Fruit fly (Drosophila melanogaster) whole organism, pupa: ENCODE results near the gene Ski6.
"Not testable (repeated sequence)": the region's sequence is repeated elsewhere in the genome, so short reads cannot be mapped to it uniquely, and the experiment has no call there.

Source experiments
- CG10348 ChIP-seq: fragments of 200-800 bp; sonication (Bioruptor generic); IDR thresholded peaks from 2 replicates; pipeline ENCODE4 v1.3.6; 2022; ENCODE audit warnings: missing biosample characterization, missing genetic modification characterization
- CG12605 ChIP-seq: fragments of 200-800 bp; sonication (Bioruptor generic); IDR thresholded peaks from 2 replicates; pipeline ENCODE4 v1.3.6; 2022; ENCODE audit warnings: missing biosample characterization, missing genetic modification characterization
- CG13204 ChIP-seq: fragments of 200-800 bp; sonication (Bioruptor generic); optimal IDR thresholded peaks from 2 replicates; lab custom pipeline; 2018; ENCODE audit warnings: missing biosample characterization, mild to moderate bottlenecking, missing genetic modification characterization, moderate library complexity
- CG14655 ChIP-seq: fragments of 200-800 bp; sonication (Bioruptor generic); optimal IDR thresholded peaks from 3 replicates; lab custom pipeline; 2017; ENCODE audit warnings: mild to moderate bottlenecking, missing biosample characterization, missing genetic modification reagents, missing genetic modification characterization
- CG15710 ChIP-seq: fragments of 200-800 bp; sonication (Bioruptor generic); optimal IDR thresholded peaks from 2 replicates; lab custom pipeline; 2018; ENCODE audit warnings: missing biosample characterization, mild to moderate bottlenecking, missing genetic modification characterization, moderate library complexity
- CG17806 ChIP-seq: fragments of 200-800 bp; sonication (Bioruptor generic); optimal IDR thresholded peaks from 2 replicates; lab custom pipeline; 2018; ENCODE audit warnings: missing biosample characterization, mild to moderate bottlenecking, missing genetic modification characterization, moderate library complexity
- CG32121 ChIP-seq: fragments of 200-800 bp; sonication (Bioruptor generic); IDR thresholded peaks from 2 replicates; pipeline ENCODE4 v1.3.6; 2022; ENCODE audit warnings: missing biosample characterization, missing genetic modification characterization
- CG34367 ChIP-seq: fragments of 200-800 bp; sonication (Bioruptor generic); optimal IDR thresholded peaks from 2 replicates; lab custom pipeline; 2018; ENCODE audit warnings: missing biosample characterization, mild to moderate bottlenecking, missing genetic modification characterization
- CG4496 ChIP-seq: fragments of 200-800 bp; sonication (Bioruptor generic); IDR thresholded peaks from 3 replicates; pipeline ENCODE4 v1.3.6; 2022; ENCODE audit warnings: missing biosample characterization, missing genetic modification characterization
- CG8159 ChIP-seq: fragments of 200-800 bp; sonication (Bioruptor generic); optimal IDR thresholded peaks from 3 replicates; lab custom pipeline; 2018; ENCODE audit warnings: missing biosample characterization, mild to moderate bottlenecking, missing genetic modification characterization, moderate library complexity
- CG8301 ChIP-seq: fragments of 200-800 bp; sonication (Bioruptor generic); optimal IDR thresholded peaks from 2 replicates; lab custom pipeline; 2018; ENCODE audit warnings: missing biosample characterization, mild to moderate bottlenecking, missing genetic modification characterization
- CG9948 ChIP-seq: fragments of 200-800 bp; sonication (Bioruptor generic); optimal IDR thresholded peaks from 2 replicates; lab custom pipeline; 2018; ENCODE audit warnings: missing biosample characterization, mild to moderate bottlenecking, missing genetic modification characterization, moderate library complexity
- D1 ChIP-seq: fragments of 200-800 bp; sonication (Bioruptor generic); optimal IDR thresholded peaks from 2 replicates; lab custom pipeline; 2018; ENCODE audit warnings: missing biosample characterization, mild to moderate bottlenecking, missing genetic modification characterization, moderate library complexity
- EcR ChIP-seq: fragments of 200-800 bp; sonication (Bioruptor generic); optimal IDR thresholded peaks from 3 replicates; lab custom pipeline; 2019; ENCODE audit warnings: missing biosample characterization, missing genetic modification characterization, mild to moderate bottlenecking, moderate library complexity, missing genetic modification reagents
- Ets98B ChIP-seq: fragments of 200-800 bp; sonication (Bioruptor generic); IDR thresholded peaks from 2 replicates; pipeline ENCODE4 v1.3.6; 2022; ENCODE audit warnings: missing biosample characterization, missing genetic modification characterization
- Pif1A ChIP-seq: fragments of 200-800 bp; sonication (Bioruptor generic); optimal IDR thresholded peaks from 3 replicates; lab custom pipeline; 2016; ENCODE audit warnings: missing biosample characterization, missing genetic modification characterization
- Pif1B ChIP-seq: fragments of 200-800 bp; sonication (Bioruptor generic); optimal IDR thresholded peaks from 3 replicates; lab custom pipeline; 2016; ENCODE audit warnings: missing biosample characterization, missing genetic modification characterization
- Snoo ChIP-seq: fragments of 200-800 bp; sonication (Bioruptor generic); optimal IDR thresholded peaks from 3 replicates; lab custom pipeline; 2017; ENCODE audit warnings: missing biosample characterization, mild to moderate bottlenecking, missing genetic modification characterization, inconsistent platforms
- fd96Ca ChIP-seq: fragments of 200-800 bp; sonication (Bioruptor generic); IDR thresholded peaks from 3 replicates; pipeline ENCODE4 v1.3.6; 2022; ENCODE audit warnings: missing biosample characterization, missing genetic modification characterization
- gl ChIP-seq: fragments of 200-800 bp; sonication (Bioruptor generic); optimal IDR thresholded peaks from 2 replicates; lab custom pipeline; 2018; ENCODE audit warnings: missing biosample characterization, mild to moderate bottlenecking, missing genetic modification characterization
- rn ChIP-seq: fragments of 200-800 bp; sonication (Bioruptor generic); IDR thresholded peaks from 2 replicates; pipeline ENCODE4 v1.3.6; 2022; ENCODE audit warnings: missing biosample characterization, missing genetic modification characterization

The Ski6 gene

DNA sequence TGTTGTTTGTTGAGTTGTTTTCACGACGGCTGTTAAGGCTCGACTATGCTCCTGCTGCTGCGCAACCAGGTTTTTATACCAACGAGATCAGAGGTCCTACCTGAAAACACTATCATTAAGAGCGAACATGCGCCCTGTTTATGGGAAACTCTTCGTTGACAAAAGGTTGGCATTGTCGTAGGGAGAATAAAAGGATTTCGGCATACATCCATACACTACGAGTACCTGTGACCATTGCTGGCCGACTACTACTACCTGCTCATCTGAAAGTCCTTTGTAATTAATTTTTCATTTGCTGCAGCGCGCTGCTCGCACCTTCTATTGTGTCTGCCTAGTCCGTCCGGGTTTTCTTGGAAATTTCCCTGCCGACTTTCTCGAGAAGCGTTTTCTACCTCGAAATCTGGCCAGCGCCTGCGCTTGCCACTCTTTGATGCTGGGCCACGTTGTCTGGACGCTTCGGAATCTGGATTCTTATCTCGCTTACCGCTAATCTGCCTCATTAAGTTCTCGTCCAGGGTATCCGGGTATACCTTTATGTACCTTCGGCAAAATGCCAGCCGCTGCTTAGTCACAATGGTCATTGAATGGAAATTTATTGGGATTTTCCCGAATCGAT lies 3.1 kb upstream of the Ski6 start, which contains the start of gene CG15480:
Gene CG15480 (minus strand): TSS at position 51 of the 616 bp plus-strand sequence.
- no peak for TF ChIP-seq CG8159 (tag; lab: Kevin White, UChicago)
- TF ChIP-seq EcR (GFP tag; lab: Kevin White, UChicago), result no peak
- no peak for TF ChIP-seq CG32121 (GFP tag; lab: Robert Waterston, UW)
- no peak for TF ChIP-seq Pif1A (GFP tag; lab: Kevin White, UChicago)

DNA sequence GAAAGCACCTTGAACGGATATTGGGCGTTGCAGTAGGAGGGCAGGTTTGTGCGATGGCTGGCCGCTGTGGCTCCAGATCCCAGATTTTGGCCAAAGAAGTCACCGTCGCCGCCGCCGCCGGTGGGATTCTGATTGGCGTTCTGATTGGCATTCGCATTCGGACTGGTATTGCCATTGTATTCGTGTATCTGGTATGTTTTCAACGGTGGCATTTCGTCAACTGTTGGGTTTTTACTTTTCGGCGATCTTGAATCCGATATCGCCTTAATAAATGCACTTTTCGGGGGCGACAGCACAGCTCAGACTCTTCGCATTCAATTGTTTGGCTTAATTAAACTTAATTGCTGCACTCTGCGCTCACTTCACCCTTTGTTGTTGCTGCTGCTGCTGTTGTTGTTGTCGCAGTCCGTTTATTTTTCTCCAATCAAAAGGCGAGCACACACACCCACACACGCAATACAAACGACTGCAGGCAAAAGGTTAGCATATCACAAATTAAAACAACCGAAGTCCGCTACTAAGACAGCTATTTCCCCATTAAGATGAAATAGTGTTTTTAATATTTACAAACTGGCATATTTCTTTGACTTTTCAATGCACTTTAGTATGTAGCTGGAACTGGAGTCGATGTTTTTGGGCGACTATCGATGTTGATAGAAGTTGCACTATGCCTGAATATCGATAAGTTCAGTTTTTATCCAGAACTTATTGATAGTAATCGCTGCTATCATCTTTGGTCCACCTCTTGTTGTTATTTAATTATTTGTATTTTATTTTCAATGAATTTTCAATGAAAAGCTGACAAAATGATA lies 2.7 kb downstream of the Ski6 start, which contains the start of the genes CG9426 and mRF1:
Gene CG9426 (minus strand): TSS at position 643 of the 812 bp plus-strand sequence.
Gene mRF1 (plus strand): TSS at position 699 of the 812 bp plus-strand sequence.
- no peak for TF ChIP-seq Pif1B (GFP tag; lab: Kevin White, UChicago)
- TF ChIP-seq EcR (GFP tag; lab: Kevin White, UChicago), result peak; percentile 22

DNA sequence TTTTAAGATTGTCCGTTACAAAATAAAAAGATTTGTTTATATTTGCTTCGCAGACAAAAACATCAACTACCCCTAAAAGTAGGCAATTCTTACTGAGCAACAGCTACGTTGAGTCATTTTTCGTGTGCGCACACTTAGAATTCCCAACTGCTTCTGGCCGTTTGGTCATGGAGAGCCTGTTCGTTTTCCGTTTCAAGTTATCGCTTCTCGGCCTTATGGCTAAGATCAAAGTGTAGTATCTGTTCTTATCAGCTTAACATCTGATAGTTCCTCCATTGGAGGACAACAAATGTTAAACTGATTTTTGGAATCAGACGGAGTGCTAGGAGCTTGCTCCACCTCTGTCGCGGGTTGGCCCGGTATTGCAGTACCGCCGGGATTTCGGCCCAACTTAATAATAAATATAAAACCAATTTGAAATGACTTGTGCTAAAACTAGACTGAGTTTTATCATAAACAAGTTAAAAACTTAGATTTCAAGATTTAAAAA lies 6.5 kb downstream of the Ski6 start:
- TF ChIP-seq Ets98B, result 0 out of 2 replicates have a peak, but pooled peaks have one; percentile 42
- peak; percentile 48 for TF ChIP-seq D1 (tag; lab: Kevin White, UChicago)
- TF ChIP-seq CG4496 (GFP tag; lab: Robert Waterston, UW), result peak; percentile 62; the same call in 1 of the 3 replicates
- peak; percentile 47; the same call in 1 of the 2 replicates for TF ChIP-seq CG32121 (GFP tag; lab: Robert Waterston, UW)

DNA sequence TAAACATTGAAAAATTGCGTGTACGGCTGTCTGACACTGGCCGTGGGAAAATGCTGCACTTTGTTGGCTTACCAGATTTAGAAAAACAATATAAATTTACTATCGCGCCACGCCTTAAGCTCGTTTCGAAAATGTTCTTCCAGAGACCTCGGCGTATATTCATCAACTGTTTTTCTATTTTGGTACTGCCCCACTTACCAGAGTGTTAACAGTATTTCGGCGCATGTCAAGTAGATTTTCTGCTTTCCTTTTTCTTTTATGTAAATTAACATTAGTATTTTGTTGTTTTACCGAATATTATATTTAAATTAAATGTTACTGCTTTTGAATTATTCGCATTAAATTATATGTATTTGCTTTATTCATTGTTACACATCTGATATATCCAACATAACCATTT lies 7.2 kb downstream of the Ski6 start, which contains the start of gene kek4:
Gene kek4 (minus strand): TSS at position 341 of the 400 bp plus-strand sequence.
- no peak for TF ChIP-seq CG13204 (GFP tag; lab: Kevin White, UChicago)
- no peak for TF ChIP-seq Pif1A (GFP tag; lab: Kevin White, UChicago)
- TF ChIP-seq CG32121 (GFP tag; lab: Robert Waterston, UW), result no peak
- no peak for TF ChIP-seq rn (GFP tag; lab: Robert Waterston, UW)
- no peak for TF ChIP-seq Pif1B (GFP tag; lab: Kevin White, UChicago)
- no peak for TF ChIP-seq CG17806 (tag; lab: Kevin White, UChicago)
- TF ChIP-seq, all 21 proteins: peak for 0

DNA sequence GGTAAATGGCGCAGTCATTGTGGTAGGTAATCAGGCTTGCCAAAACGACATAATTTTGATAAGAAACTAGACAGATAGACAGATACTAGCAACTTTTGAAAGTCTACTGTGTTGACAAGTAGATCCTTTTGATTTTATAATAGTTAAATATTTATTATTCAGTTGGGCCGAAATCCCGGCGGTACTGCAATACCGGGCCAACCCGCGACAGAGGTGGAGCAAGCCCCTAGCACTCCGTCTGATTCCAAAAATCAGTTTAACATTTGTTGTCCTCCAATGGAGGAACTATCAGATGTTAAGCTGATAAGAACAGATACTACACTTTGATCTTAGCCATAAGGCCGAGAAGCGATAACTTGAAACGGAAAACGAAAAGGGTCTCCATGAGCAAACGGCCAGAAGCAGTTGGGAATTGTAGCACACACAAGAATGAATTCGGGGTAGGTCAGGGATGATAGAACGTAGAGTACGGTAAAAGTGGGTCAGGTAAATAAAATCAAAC lies 10.4 kb downstream of the Ski6 start, which contains the start of gene CG15482:
Gene CG15482 (minus strand): TSS at position 51 of the 502 bp plus-strand sequence.
- not testable (repeated sequence) for TF ChIP-seq Pif1B, Pif1A, CG13204 (GFP tag; lab: Kevin White, UChicago)

DNA sequence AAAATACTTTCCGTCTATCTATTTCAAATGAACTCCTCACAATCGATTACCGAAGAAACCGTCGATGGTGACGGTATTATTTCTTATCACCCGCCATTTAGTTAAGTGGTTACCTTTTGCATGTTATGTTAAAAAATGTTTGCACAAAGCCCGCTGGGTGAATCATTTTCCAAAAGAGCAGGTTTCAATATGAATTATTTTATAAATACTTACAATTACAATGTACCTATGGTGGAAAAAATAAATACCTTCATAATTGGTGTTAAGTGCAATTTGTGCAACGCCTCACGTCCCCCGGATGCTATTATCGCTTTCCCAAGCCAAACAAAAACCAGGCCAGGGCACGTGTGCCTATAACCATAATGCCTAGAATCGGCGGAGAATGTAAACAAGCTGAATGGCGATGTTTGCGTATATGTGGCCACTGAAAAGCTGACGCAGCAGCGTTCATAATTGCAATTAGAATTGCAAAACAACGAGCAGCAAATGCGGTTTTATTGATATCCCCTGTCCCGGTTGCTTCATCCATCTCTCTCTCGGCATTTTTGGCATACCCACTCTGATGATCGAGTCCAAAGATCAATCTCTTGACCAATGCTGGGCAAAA lies 15.3 kb downstream of the Ski6 start:
- peak; percentile 17; the same call in 1 of the 2 replicates for TF ChIP-seq CG32121 (GFP tag; lab: Robert Waterston, UW)
- 0 out of 3 replicates have a peak, but pooled peaks have one; percentile 13 for TF ChIP-seq CG4496 (GFP tag; lab: Robert Waterston, UW)
- TF ChIP-seq CG34367 (tag; lab: Kevin White, UChicago), result no peak
- TF ChIP-seq Snoo (tag; lab: Kevin White, UChicago), result no peak
- no peak for TF ChIP-seq EcR (GFP tag; lab: Kevin White, UChicago)

DNA sequence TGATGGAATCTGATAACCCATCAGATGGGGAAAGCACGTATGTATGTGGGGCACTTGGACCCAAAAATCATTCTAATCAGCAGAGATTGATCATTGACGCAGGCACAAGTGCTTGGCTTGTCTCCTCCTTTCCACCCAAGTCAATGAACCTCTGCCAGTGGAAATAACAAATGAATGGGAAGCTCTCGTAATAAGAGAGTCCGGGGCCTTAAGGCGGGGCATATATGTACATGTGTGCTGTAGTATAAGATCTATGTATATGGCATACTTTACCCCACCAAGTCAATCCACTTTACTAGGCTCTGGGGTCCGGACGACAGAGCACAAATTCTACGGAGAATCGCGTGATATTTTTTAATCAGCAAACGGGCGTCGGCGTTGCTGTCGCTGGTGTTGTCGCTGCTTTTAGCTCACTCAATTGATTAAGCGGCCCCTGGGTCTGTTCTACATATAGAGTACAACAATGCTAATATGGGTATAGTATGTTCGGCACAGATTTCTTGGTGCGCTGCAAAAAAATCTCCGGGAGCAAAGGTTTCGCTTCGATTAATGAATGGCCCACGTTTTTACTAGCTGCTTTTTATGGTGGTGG lies 16.1 kb downstream of the Ski6 start:
- no peak for TF ChIP-seq rn (GFP tag; lab: Robert Waterston, UW)
- no peak for TF ChIP-seq Snoo (tag; lab: Kevin White, UChicago)
- peak; percentile 36; the same call in 1 of the 2 replicates for TF ChIP-seq CG32121 (GFP tag; lab: Robert Waterston, UW)
- no peak for TF ChIP-seq CG17806 (tag; lab: Kevin White, UChicago)
- no peak for TF ChIP-seq CG13204 (GFP tag; lab: Kevin White, UChicago)
- no peak for TF ChIP-seq CG15710
- no peak for TF ChIP-seq fd96Ca (GFP tag; lab: Robert Waterston, UW)
- no peak for TF ChIP-seq Pif1A (GFP tag; lab: Kevin White, UChicago)
- no peak for TF ChIP-seq CG8159 (tag; lab: Kevin White, UChicago)
- TF ChIP-seq CG12605, result peak; percentile 62; the same call in 1 of the 2 replicates
- TF ChIP-seq CG34367 (tag; lab: Kevin White, UChicago), result no peak
- TF ChIP-seq CG8301, result no peak
- TF ChIP-seq CG10348 (GFP tag; lab: Robert Waterston, UW), result no peak
- TF ChIP-seq CG4496 (GFP tag; lab: Robert Waterston, UW), result no peak
- peak; percentile 48 for TF ChIP-seq Ets98B
- no peak for TF ChIP-seq CG14655 (GFP tag; lab: Kevin White, UChicago)
- TF ChIP-seq gl, result no peak
- TF ChIP-seq CG9948 (tag; lab: Kevin White, UChicago), result no peak
- peak; percentile 92 for TF ChIP-seq EcR (GFP tag; lab: Kevin White, UChicago)
- no peak for TF ChIP-seq Pif1B (GFP tag; lab: Kevin White, UChicago)
- TF ChIP-seq D1 (tag; lab: Kevin White, UChicago), result no peak
